Worm (Caenorhabditis elegans): ENCODE measurements around the gene Y105C5A.1.
A peak's percentile ranks its signal among the peaks of the same experiment; 100 is the strongest.
"Not testable (repeated sequence)": the region's sequence is repeated elsewhere in the genome, so short reads cannot be mapped to it uniquely, and the experiment has no call there.

The Y105C5A.1 gene

ce11 chrIV:15539447-15539994, 24.7 kb downstream of the Y105C5A.1 start, which contains the start of gene Y73F8A.35:
Gene Y73F8A.35 (minus strand): TSS chrIV:15539944.
- TF ChIP-seq aha-1 (tag) (peak; percentile 25), snpc-1.2 (GFP tag; IDR thresholded peaks at IDR 0.05) (peak; percentile 55; the same call in 1 of the 2 replicates), ceh-32 (tag; optimal IDR thresholded peaks at IDR 0.05; ENCODE audit: poor library complexity) (no peak)

- TF ChIP-seq nhr-41 (GFP tag; IDR thresholded peaks at IDR 0.05) (no peak), unc-130 (GFP tag; optimal IDR thresholded peaks at IDR 0.05) (no peak), aha-1 (tag) (peak; percentile 24)
Observed at ce11 chrIV:15537338-15537737, 26.9 kb downstream of the Y105C5A.1 start.

- TF ChIP-seq madf-5 (GFP tag; IDR thresholded peaks at IDR 0.05) (peak; percentile 72 to 85; a peak in 2 of 4 replicates), ctbp-1 (GFP tag; IDR thresholded peaks at IDR 0.05) (peak; percentile 75), Y105C5A.15 (GFP tag; IDR thresholded peaks at IDR 0.05) (0 out of 2 replicates have a peak, but pooled peaks have one; percentile 67), tra-1 (GFP tag; IDR thresholded peaks at IDR 0.05) (peak; percentile 78; the same call in 1 of the 2 replicates), lin-29 (GFP tag; IDR thresholded peaks at IDR 0.05) (peak; percentile 94), Y75B8A.6 (GFP tag; IDR thresholded peaks at IDR 0.05) (peak; percentile 87), ZK337.2 (GFP tag; IDR thresholded peaks at IDR 0.05) (peak; percentile 93), ceh-20 (GFP tag; IDR thresholded peaks at IDR 0.05) (peak; percentile 94), madf-9 (GFP tag; conservative IDR thresholded peaks at IDR 0.05) (peak; percentile 93), php-3 (GFP tag; IDR thresholded peaks at IDR 0.05) (peak; percentile 86), mdt-29 (GFP tag; IDR thresholded peaks at IDR 0.05) (peak; percentile 95), T20F7.1 (GFP tag; optimal IDR thresholded peaks at IDR 0.05) (peak; percentile 66), arid-1 (GFP tag; conservative IDR thresholded peaks at IDR 0.05) (0 out of 2 replicates have a peak, but pooled peaks have one; percentile 35), lin-38 (GFP tag; IDR thresholded peaks at IDR 0.05) (peak; percentile 96), spr-1 (tag; optimal IDR thresholded peaks at IDR 0.05) (peak; percentile 5), rbr-2 (tag; optimal IDR thresholded peaks at IDR 0.05) (peak; percentile 31), pha-4 (GFP tag; IDR thresholded peaks at IDR 0.05) (peak; percentile 88), nhr-42 (GFP tag; IDR thresholded peaks at IDR 0.05) (peak; percentile 96), hmg-1.1 (GFP tag; IDR thresholded peaks at IDR 0.05) (peak; percentile 84), lsy-2 (tag; optimal IDR thresholded peaks at IDR 0.05) (peak; percentile 18 to 54), Y48G9A.11 (GFP tag; IDR thresholded peaks at IDR 0.05) (peak; percentile 90), dmd-6 (GFP tag; IDR thresholded peaks at IDR 0.05) (peak; percentile 94), zfp-3 (GFP tag; conservative IDR thresholded peaks at IDR 0.05) (peak; percentile 96), tag-97 (GFP tag; IDR thresholded peaks at IDR 0.05) (peak; percentile 88; the same call in 1 of the 2 replicates), D1046.2 (GFP tag; IDR thresholded peaks at IDR 0.05) (peak; percentile 94; the same call in 1 of the 2 replicates), vab-7 (GFP tag; IDR thresholded peaks at IDR 0.05) (peak; percentile 87), ceh-44 (GFP tag; IDR thresholded peaks at IDR 0.05) (peak; percentile 43; the same call in 1 of the 2 replicates), nhr-41 (GFP tag; IDR thresholded peaks at IDR 0.05) (peak; percentile 51; the same call in 1 of the 2 replicates), nhr-48 (tag; optimal IDR thresholded peaks at IDR 0.05) (peak; percentile 4), snpc-1.2 (GFP tag; IDR thresholded peaks at IDR 0.05) (peak; percentile 99), dmd-9 (GFP tag; IDR thresholded peaks at IDR 0.05) (peak; percentile 94), mxl-2 (GFP tag; conservative IDR thresholded peaks at IDR 0.05) (0 out of 2 replicates have a peak, but pooled peaks have one; percentile 56)
- TF ChIP-seq pha-4 (tag; optimal IDR thresholded peaks at IDR 0.05): not testable (repeated sequence)
Observed at ce11 chrIV:15530486-15530885, 33.7 kb downstream of the Y105C5A.1 start.

Measured in whole organism, L4 larva.